Worm (Caenorhabditis elegans) whole organism, L2 larva: Measurements from ENCODE around the gene acp-4.
A peak's percentile ranks its signal among the peaks of the same experiment; 100 is the strongest.

Experiments used
- F13H6.1 ChIP-seq: sonication (generic microtip); optimal IDR thresholded peaks from 2 replicates; lab custom pipeline; 2016; ENCODE audit warnings: missing genetic modification characterization, missing compliant biosample characterization
- R02D3.7 ChIP-seq: fragments of 150-350 bp; optimal IDR thresholded peaks from 2 replicates; lab custom pipeline; 2014; ENCODE audit warnings: missing biosample characterization, missing genetic modification characterization
- Y55F3AM.14 ChIP-seq: fragments of 200-800 bp; sonication (Bioruptor generic); optimal IDR thresholded peaks from 2 replicates; lab custom pipeline; 2018; ENCODE audit warnings: mild to moderate bottlenecking, missing genetic modification characterization, missing compliant biosample characterization
- blmp-1 ChIP-seq: sonication (generic microtip); optimal IDR thresholded peaks from 2 replicates; lab custom pipeline; 2017; ENCODE audit warnings: missing genetic modification characterization, mild to moderate bottlenecking, missing compliant biosample characterization, antibody characterized with exemption, moderate library complexity; ENCODE audit not compliant: insufficient read depth
- ceh-16 ChIP-seq: fragments of 150-350 bp; optimal IDR thresholded peaks from 2 replicates; lab custom pipeline; 2014; ENCODE audit warnings: missing biosample characterization, missing genetic modification characterization
- ceh-82 ChIP-seq: fragments of 150-350 bp; optimal IDR thresholded peaks from 2 replicates; lab custom pipeline; 2014; ENCODE audit warnings: missing biosample characterization, missing genetic modification characterization
- crh-2 ChIP-seq: sonication (generic microtip); optimal IDR thresholded peaks from 2 replicates; lab custom pipeline; 2017; ENCODE audit warnings: missing biosample characterization, missing genetic modification characterization
- dmd-4 ChIP-seq: sonication (generic microtip); optimal IDR thresholded peaks from 2 replicates; lab custom pipeline; 2017; ENCODE audit warnings: missing biosample characterization, missing genetic modification characterization
- egl-27 ChIP-seq: sonication (generic microtip); optimal IDR thresholded peaks from 3 replicates; lab custom pipeline; 2017; ENCODE audit warnings: missing biosample characterization, missing genetic modification reagents, missing genetic modification characterization
- elt-1 ChIP-seq: fragments of 150-350 bp; optimal IDR thresholded peaks from 2 replicates; lab custom pipeline; 2014; ENCODE audit warnings: missing biosample characterization, missing genetic modification characterization
- fos-1 ChIP-seq: fragments of 150-350 bp; optimal IDR thresholded peaks from 2 replicates; lab custom pipeline; 2014; ENCODE audit warnings: missing biosample characterization, missing genetic modification characterization
- gmeb-1 ChIP-seq: fragments of 150-350 bp; optimal IDR thresholded peaks from 2 replicates; lab custom pipeline; 2014; ENCODE audit warnings: missing biosample characterization, missing genetic modification characterization
- lin-13 ChIP-seq: fragments of 150-350 bp; optimal IDR thresholded peaks from 2 replicates; lab custom pipeline; 2014; ENCODE audit warnings: missing biosample characterization, missing genetic modification reagents, missing genetic modification characterization
- lin-39 ChIP-seq: fragments of 150-350 bp; optimal IDR thresholded peaks from 2 replicates; lab custom pipeline; 2014; ENCODE audit warnings: missing biosample characterization, missing genetic modification reagents, missing genetic modification characterization
- lsy-2 ChIP-seq, 2 experiments: fragments of 150-350 bp in 1 of 2; sonication (generic microtip) in 1 of 2; optimal IDR thresholded peaks; 2 replicates each; lab custom pipeline; 2014 to 2017; ENCODE audit warnings: missing biosample characterization in 2 of 2, missing genetic modification characterization in 2 of 2
- mdl-1 ChIP-seq, 2 experiments: fragments of 150-350 bp in 1 of 2; sonication (generic microtip) in 1 of 2; optimal IDR thresholded peaks; 2 replicates each; lab custom pipeline; 2017; ENCODE audit warnings: missing biosample characterization in 2 of 2, missing genetic modification characterization in 2 of 2
- nhr-10 ChIP-seq: sonication (generic microtip); optimal IDR thresholded peaks from 2 replicates; lab custom pipeline; 2017; ENCODE audit warnings: missing biosample characterization, missing genetic modification characterization
- nhr-21 ChIP-seq: fragments of 150-350 bp; optimal IDR thresholded peaks from 2 replicates; lab custom pipeline; 2014; ENCODE audit warnings: missing biosample characterization, missing genetic modification characterization
- nhr-23 ChIP-seq: fragments of 150-350 bp; optimal IDR thresholded peaks from 2 replicates; lab custom pipeline; 2014; ENCODE audit warnings: missing biosample characterization, missing genetic modification reagents, missing genetic modification characterization
- nhr-25 ChIP-seq: fragments of 150-350 bp; sonication (generic microtip); optimal IDR thresholded peaks from 3 replicates; lab custom pipeline; 2014; ENCODE audit warnings: missing biosample characterization, missing genetic modification characterization
- nhr-77 ChIP-seq: fragments of 150-350 bp; optimal IDR thresholded peaks from 2 replicates; lab custom pipeline; 2014; ENCODE audit warnings: missing biosample characterization, missing genetic modification characterization
- skn-1 ChIP-seq: sonication (generic microtip); optimal IDR thresholded peaks from 2 replicates; lab custom pipeline; 2017; ENCODE audit warnings: missing biosample characterization, missing genetic modification characterization
- sma-3 ChIP-seq: sonication (generic microtip); optimal IDR thresholded peaks from 2 replicates; lab custom pipeline; 2016; ENCODE audit warnings: missing genetic modification reagents, missing genetic modification characterization, missing compliant biosample characterization
- sma-9 ChIP-seq, 2 experiments: fragments of 150-350 bp in 1 of 2; sonication (generic microtip) in 1 of 2; optimal IDR thresholded peaks; 2 replicates each; lab custom pipeline; 2014 to 2016; ENCODE audit warnings: missing genetic modification characterization in 2 of 2, mild to moderate bottlenecking in 1 of 2, missing biosample characterization in 1 of 2, missing compliant biosample characterization in 1 of 2, missing genetic modification reagents in 1 of 2, moderate library complexity in 1 of 2
- unc-39 ChIP-seq: fragments of 150-350 bp; optimal IDR thresholded peaks from 2 replicates; lab custom pipeline; 2014; ENCODE audit warnings: missing biosample characterization, missing genetic modification characterization
- unc-55 ChIP-seq: fragments of 150-350 bp; sonication (generic microtip); optimal IDR thresholded peaks from 3 replicates; lab custom pipeline; 2014; ENCODE audit warnings: missing biosample characterization, missing genetic modification reagents, missing genetic modification characterization

Gene acp-4

DNA sequence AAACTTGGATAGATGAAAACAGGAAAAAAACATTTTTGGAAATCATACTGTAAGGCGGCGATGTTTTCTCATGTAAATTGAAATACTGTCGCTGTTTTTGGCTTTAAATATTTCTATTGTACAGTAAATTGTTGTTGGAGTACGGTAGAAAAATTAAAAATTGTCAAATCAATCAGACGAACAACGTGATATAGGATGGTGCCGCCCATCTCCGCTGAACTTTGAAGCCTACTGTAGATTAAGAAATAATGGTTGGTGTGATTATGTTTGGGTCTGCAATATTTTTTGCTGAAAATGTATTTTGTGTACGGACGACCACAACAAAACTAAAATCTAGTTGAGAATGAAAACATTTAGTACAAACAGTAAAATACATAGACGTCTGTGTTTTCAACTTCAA, 49.3 kb downstream of the acp-4 start:
- no peak for TF ChIP-seq nhr-23 (tag; lab: Kevin White, UChicago)
- no peak for TF ChIP-seq nhr-77 (tag; lab: Kevin White, UChicago)
- no peak for TF ChIP-seq elt-1 (tag; lab: Kevin White, UChicago)
- no peak for TF ChIP-seq unc-39 (tag; lab: Kevin White, UChicago)
- no peak for TF ChIP-seq skn-1 (tag; lab: Kevin White, UChicago)
- TF ChIP-seq unc-55 (GFP tag; lab: Kevin White, UChicago), result no peak
- TF ChIP-seq lin-39 (tag; lab: Kevin White, UChicago), result no peak
- TF ChIP-seq Y55F3AM.14 (GFP tag; lab: Kevin White, UChicago), result no peak
- TF ChIP-seq dmd-4 (tag; lab: Kevin White, UChicago), result no peak
- TF ChIP-seq nhr-21 (tag; lab: Kevin White, UChicago), result no peak
- no peak for TF ChIP-seq egl-27 (tag; lab: Kevin White, UChicago)
- TF ChIP-seq lin-13 (GFP tag; lab: Kevin White, UChicago), result no peak
- TF ChIP-seq nhr-25 (tag; lab: Kevin White, UChicago), result no peak
- no peak for TF ChIP-seq nhr-10 (tag; lab: Kevin White, UChicago)
- TF ChIP-seq F13H6.1 (tag; lab: Kevin White, UChicago), result no peak
- no peak for TF ChIP-seq mdl-1 (tag; optimal IDR thresholded peaks at IDR 0.05; lab: Kevin White, UChicago)

DNA sequence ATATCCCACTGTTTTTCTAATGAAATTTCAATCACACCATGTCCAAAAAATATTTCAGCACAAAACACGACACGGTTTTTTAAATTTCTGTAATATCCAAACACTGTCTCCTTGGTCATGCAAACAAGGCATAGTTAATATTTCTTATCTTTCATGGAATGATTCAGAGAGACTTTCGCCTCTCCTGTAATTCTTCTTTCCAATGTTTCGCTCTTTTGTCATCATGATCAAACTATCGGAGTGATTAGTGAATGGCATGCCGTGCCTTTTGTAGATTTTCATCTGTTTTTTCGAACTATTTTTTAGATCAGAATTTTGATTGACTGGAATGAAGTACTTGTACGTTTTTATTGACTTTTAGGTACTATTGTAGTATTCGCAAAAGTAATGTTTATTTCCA, 50.6 kb downstream of the acp-4 start:
- TF ChIP-seq sma-9 (GFP tag; optimal IDR thresholded peaks at IDR 0.05; lab: Kevin White, UChicago) (peak; percentile 72), sma-9 (tag; optimal IDR thresholded peaks at IDR 0.05; lab: Kevin White, UChicago) (no peak), fos-1 (tag; lab: Kevin White, UChicago) (peak; percentile 93), skn-1 (tag; lab: Kevin White, UChicago) (peak; percentile 76), R02D3.7 (tag; lab: Kevin White, UChicago) (no peak), blmp-1 (tag; lab: Kevin White, UChicago) (no peak)
- TF ChIP-seq, all 48 proteins: peak for 3

DNA sequence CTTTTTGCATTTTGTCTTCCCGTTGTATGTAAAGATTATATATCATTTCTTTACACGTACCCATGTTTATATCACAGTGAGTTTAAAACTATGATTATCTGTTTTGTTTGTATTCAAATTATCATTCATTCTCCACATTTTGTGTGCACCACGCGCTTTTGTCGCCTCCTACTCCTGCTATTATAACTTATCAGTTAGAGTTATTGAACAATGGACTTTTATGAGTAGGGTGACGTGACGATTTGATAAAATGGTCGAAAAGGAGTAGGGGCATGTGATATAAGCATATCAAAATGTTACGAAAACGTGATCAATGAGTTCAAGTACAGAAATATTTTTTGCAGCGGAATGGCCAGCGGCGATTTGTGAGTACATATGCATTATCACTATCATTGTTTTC, 52.0 kb downstream of the acp-4 start:
- TF ChIP-seq ceh-82 (tag; lab: Kevin White, UChicago) (no peak), sma-3 (GFP tag; lab: Kevin White, UChicago) (peak; percentile 38), mdl-1 (tag; optimal IDR thresholded peaks at IDR 0.05; lab: Kevin White, UChicago) (peak in 1 of 2 experiments; percentile 37), lsy-2 (tag; optimal IDR thresholded peaks at IDR 0.05; lab: Kevin White, UChicago) (peak in 1 of 2 experiments; percentile 39), R02D3.7 (tag; lab: Kevin White, UChicago) (no peak), egl-27 (tag; lab: Kevin White, UChicago) (no peak), ceh-16 (no peak), F13H6.1 (tag; lab: Kevin White, UChicago) (peak; percentile 70), fos-1 (tag; lab: Kevin White, UChicago) (peak; percentile 85), crh-2 (tag; lab: Kevin White, UChicago) (peak; percentile 90), nhr-21 (tag; lab: Kevin White, UChicago) (peak; percentile 8), skn-1 (tag; lab: Kevin White, UChicago) (peak; percentile 84), gmeb-1 (tag; lab: Kevin White, UChicago) (peak; percentile 1), sma-9 (GFP tag; optimal IDR thresholded peaks at IDR 0.05; lab: Kevin White, UChicago) (peak; percentile 94), sma-9 (tag; optimal IDR thresholded peaks at IDR 0.05; lab: Kevin White, UChicago) (no peak)
